Worm (Caenorhabditis elegans): ENCODE measurements around the gene nol-9.
"Not testable (repeated sequence)": the region's sequence is repeated elsewhere in the genome, so short reads cannot be mapped to it uniquely, and the experiment has no call there.

The nol-9 gene

ce11 chrIV:13415739-13416271 is 6.5 kb upstream of the nol-9 start, which contains the start of the genes pik-1 and aptf-2:
pik-1 (plus strand) TSS chrIV:13416041.
aptf-2 (minus strand) TSS chrIV:13416051.
- TF ChIP-seq Y22D7AL.16 (tag; optimal IDR thresholded peaks at IDR 0.05) (no peak), tbx-7 (tag; optimal IDR thresholded peaks at IDR 0.05) (no peak), ceh-31 (tag; optimal IDR thresholded peaks at IDR 0.05) (no peak), ahr-1 (tag; optimal IDR thresholded peaks at IDR 0.05) (no peak), ceh-18 (tag; optimal IDR thresholded peaks at IDR 0.05) (no peak), ama-1 (optimal IDR thresholded peaks at IDR 0.05) (no peak), madf-2 (tag; optimal IDR thresholded peaks at IDR 0.05) (no peak), hlh-13 (GFP tag; optimal IDR thresholded peaks at IDR 0.05) (no peak), ceh-45 (GFP tag; IDR thresholded peaks at IDR 0.05) (no peak), F13H6.1 (tag; optimal IDR thresholded peaks at IDR 0.05) (no peak), unc-55 (GFP tag; optimal IDR thresholded peaks at IDR 0.05) (no peak), ceh-30 (tag; optimal IDR thresholded peaks at IDR 0.05) (no peak), odd-2 (tag; optimal IDR thresholded peaks at IDR 0.05) (no peak)

- TF ChIP-seq ceh-19 (GFP tag; optimal IDR thresholded peaks at IDR 0.05) (no peak), hlh-8 (tag; optimal IDR thresholded peaks at IDR 0.05) (no peak), ztf-16 (tag; optimal IDR thresholded peaks at IDR 0.05) (no peak), hlh-6 (tag; optimal IDR thresholded peaks at IDR 0.05) (no peak), unc-86 (tag; optimal IDR thresholded peaks at IDR 0.05) (no peak), ref-2 (tag; optimal IDR thresholded peaks at IDR 0.05) (no peak), ceh-6 (GFP tag; optimal IDR thresholded peaks at IDR 0.05) (no peak), lim-6 (tag; optimal IDR thresholded peaks at IDR 0.05) (no peak), sox-4 (tag; optimal IDR thresholded peaks at IDR 0.05) (no peak), ceh-48 (tag; optimal IDR thresholded peaks at IDR 0.05) (no peak), npax-4 (tag; optimal IDR thresholded peaks at IDR 0.05) (no peak), ceh-30 (tag; optimal IDR thresholded peaks at IDR 0.05) (no peak), ahr-1 (tag; optimal IDR thresholded peaks at IDR 0.05) (no peak), madf-2 (tag; optimal IDR thresholded peaks at IDR 0.05) (no peak), Y22D7AL.16 (tag; optimal IDR thresholded peaks at IDR 0.05) (no peak), ceh-31 (tag; optimal IDR thresholded peaks at IDR 0.05) (no peak), T23F11.4 (GFP tag; optimal IDR thresholded peaks at IDR 0.05) (no peak), F13H6.1 (tag; optimal IDR thresholded peaks at IDR 0.05) (no peak), hlh-30 (tag; optimal IDR thresholded peaks at IDR 0.05; ENCODE audit: insufficient read depth) (no peak)
Observed at ce11 chrIV:13429240-13429639, 6.9 kb downstream of the nol-9 start, which contains the start of gene K09B11.4. K09B11.4 (plus strand) TSS chrIV:13429540.

- not testable (repeated sequence) for TF ChIP-seq odd-2, nhr-11, syd-9 (tag; optimal IDR thresholded peaks at IDR 0.05)
Observed at ce11 chrIV:13433904-13434303, 11.6 kb downstream of the nol-9 start, which contains the start of gene K09B11.5. K09B11.5 (minus strand) TSS chrIV:13434004.

- no peak for TF ChIP-seq ceh-24 (tag; optimal IDR thresholded peaks at IDR 0.05)
- no peak for TF ChIP-seq unc-3 (GFP tag; conservative IDR thresholded peaks at IDR 0.05)
- no peak for TF ChIP-seq unc-3 (tag; optimal IDR thresholded peaks at IDR 0.05)
- TF ChIP-seq che-1 (tag; optimal IDR thresholded peaks at IDR 0.05) = no peak
Observed at ce11 chrIV:13445275-13445674, 23.0 kb downstream of the nol-9 start, which contains the start of gene mam-3. mam-3 (minus strand) TSS chrIV:13445375.

ce11 chrIV:13450740-13451139 is 28.4 kb downstream of the nol-9 start:
- no peak for TF ChIP-seq hlh-30 (tag; optimal IDR thresholded peaks at IDR 0.05; ENCODE audit: insufficient read depth)
- no peak for TF ChIP-seq che-1 (tag; optimal IDR thresholded peaks at IDR 0.05)
- TF ChIP-seq rnt-1 (tag; optimal IDR thresholded peaks at IDR 0.05) = no peak
- TF ChIP-seq ceh-30 (tag; optimal IDR thresholded peaks at IDR 0.05) = no peak
- TF ChIP-seq npax-4 (tag; optimal IDR thresholded peaks at IDR 0.05) = no peak
- no peak for TF ChIP-seq ceh-2 (tag; optimal IDR thresholded peaks at IDR 0.05)
- no peak for TF ChIP-seq C08G9.2 (tag; optimal IDR thresholded peaks at IDR 0.05)
- no peak for TF ChIP-seq madf-2 (tag; optimal IDR thresholded peaks at IDR 0.05)
- TF ChIP-seq fkh-10 (GFP tag; optimal IDR thresholded peaks at IDR 0.05) = no peak
- TF ChIP-seq lim-6 (tag; optimal IDR thresholded peaks at IDR 0.05) = no peak
- no peak for TF ChIP-seq nhr-11 (tag; optimal IDR thresholded peaks at IDR 0.05)
- no peak for TF ChIP-seq dve-1 (tag; optimal IDR thresholded peaks at IDR 0.05)
- TF ChIP-seq sdc-2 (tag; optimal IDR thresholded peaks at IDR 0.05) = no peak
- TF ChIP-seq K02D7.2 (tag; optimal IDR thresholded peaks at IDR 0.05) = no peak
- no peak for TF ChIP-seq unc-42 (tag; optimal IDR thresholded peaks at IDR 0.05)
- TF ChIP-seq ceh-24 (tag; optimal IDR thresholded peaks at IDR 0.05) = no peak
- no peak for TF ChIP-seq lin-11 (tag; optimal IDR thresholded peaks at IDR 0.05)
- TF ChIP-seq ahr-1 (tag; optimal IDR thresholded peaks at IDR 0.05) = no peak
- TF ChIP-seq C38D4.7 (GFP tag; optimal IDR thresholded peaks at IDR 0.05) = no peak
- no peak for TF ChIP-seq ceh-19 (GFP tag; optimal IDR thresholded peaks at IDR 0.05)

Measured in whole organism, late embryonic.